Fruit fly (Drosophila melanogaster) whole organism, adult: ENCODE data around the gene CG3164.

Experiments
- CG1620 ChIP-seq: fragments of 200-800 bp; sonication (Bioruptor generic); optimal IDR thresholded peaks from 2 replicates; lab custom pipeline; 2016; ENCODE audit warnings: missing biosample characterization, missing genetic modification characterization
- CG5204 ChIP-seq: fragments of 200-800 bp; sonication (Bioruptor generic); optimal IDR thresholded peaks from 2 replicates; lab custom pipeline; 2016; ENCODE audit warnings: missing biosample characterization, missing genetic modification characterization
- CG7045 ChIP-seq: fragments of 200-800 bp; sonication (Bioruptor generic); optimal IDR thresholded peaks from 2 replicates; lab custom pipeline; 2017; ENCODE audit warnings: missing biosample characterization, mild to moderate bottlenecking, missing genetic modification characterization
- CG7101 ChIP-seq: fragments of 200-800 bp; sonication (Bioruptor generic); optimal IDR thresholded peaks from 2 replicates; lab custom pipeline; 2018; ENCODE audit warnings: missing biosample characterization, mild to moderate bottlenecking, missing genetic modification characterization, moderate library complexity
- Clk ChIP-seq: fragments of 200-800 bp; sonication (Bioruptor generic); optimal IDR thresholded peaks from 2 replicates; lab custom pipeline; 2017; ENCODE audit warnings: missing biosample characterization, missing genetic modification characterization
- Crg-1 ChIP-seq: fragments of 200-800 bp; sonication (Bioruptor generic); optimal IDR thresholded peaks from 2 replicates; lab custom pipeline; 2016; ENCODE audit warnings: missing biosample characterization, missing genetic modification characterization

DNA sequence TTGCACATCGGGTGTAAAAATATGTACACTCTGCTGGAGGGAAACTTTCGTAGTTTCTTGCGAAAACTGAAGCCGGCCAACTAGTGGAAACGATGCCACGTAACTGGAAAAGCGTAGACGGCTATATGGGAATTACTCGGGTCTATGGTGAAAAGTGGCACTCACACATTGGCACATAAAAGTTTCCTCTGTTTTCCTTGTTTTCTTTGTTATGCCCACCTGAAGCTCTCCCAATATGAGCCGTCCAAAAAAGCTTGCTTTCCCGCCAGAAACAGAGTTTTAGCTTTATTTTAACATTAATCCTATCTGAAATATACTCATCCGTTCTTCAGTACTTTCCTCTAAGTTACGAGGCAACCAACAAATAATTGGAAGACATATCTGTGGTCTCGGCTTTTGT lies at the start of gene CG3164:
- TF ChIP-seq CG5204 (GFP tag; lab: Kevin White, UChicago) (no peak), Clk (GFP tag; lab: Kevin White, UChicago) (no peak), CG7045 (GFP tag; lab: Kevin White, UChicago) (no peak), CG1620 (GFP tag; lab: Kevin White, UChicago) (no peak), Crg-1 (GFP tag; lab: Kevin White, UChicago) (no peak), CG7101 (tag; lab: Kevin White, UChicago) (no peak)
